Fruit fly (Drosophila melanogaster): ENCODE results near the gene CG13458.

The CG13458 gene

dm6 chr3L:15158330-15159114 is 45.2 kb downstream of the CG13458 start, which contains the start of the genes Msh6 and Prp31 (continued):
- no peak for TF ChIP-seq sna (GFP tag; IDR thresholded peaks at IDR 0.05; ENCODE audit: partially characterized antibody)
- TF ChIP-seq dysf (GFP tag; IDR thresholded peaks at IDR 0.05): peak; percentile 72; the same call in 2 of the 3 replicates
- TF ChIP-seq Eip74EF (GFP tag; optimal IDR thresholded peaks at IDR 0.05): no peak
- no peak for TF ChIP-seq Optix (GFP tag; IDR thresholded peaks at IDR 0.05)
- peak; percentile 55 for TF ChIP-seq CG12942 (GFP tag; optimal IDR thresholded peaks at IDR 0.05)
- no peak for TF ChIP-seq Dad (GFP tag; optimal IDR thresholded peaks at IDR 0.05)
- no peak for TF ChIP-seq sd (tag; optimal IDR thresholded peaks at IDR 0.05)
- peak; percentile 44 for TF ChIP-seq Myb (GFP tag; optimal IDR thresholded peaks at IDR 0.05)
- TF ChIP-seq CG17802 (tag; optimal IDR thresholded peaks at IDR 0.05): peak; percentile 58
- peak; percentile 67; the same call in 1 of the 2 replicates for TF ChIP-seq ranshi (GFP tag; IDR thresholded peaks at IDR 0.05)
- no peak for TF ChIP-seq org-1 (GFP tag; optimal IDR thresholded peaks at IDR 0.05)
- TF ChIP-seq lmd (GFP tag; IDR thresholded peaks at IDR 0.05): peak; percentile 58
- peak; percentile 43 for TF ChIP-seq Max (GFP tag; optimal IDR thresholded peaks at IDR 0.05)
- TF ChIP-seq CG11504 (tag; optimal IDR thresholded peaks at IDR 0.05): no peak
- TF ChIP-seq CG9215 (GFP tag; IDR thresholded peaks at IDR 0.05): peak; percentile 60
- TF ChIP-seq CG8281 (tag; optimal IDR thresholded peaks at IDR 0.05): peak; percentile 35
- peak; percentile 43 for TF ChIP-seq Fer2 (tag; optimal IDR thresholded peaks at IDR 0.05)
- TF ChIP-seq CG17385 (GFP tag; optimal IDR thresholded peaks at IDR 0.05): peak; percentile 59
- peak; percentile 91 for TF ChIP-seq Meics (GFP tag; optimal IDR thresholded peaks at IDR 0.05)
- TF ChIP-seq Dref (GFP tag; IDR thresholded peaks at IDR 0.05): no peak
- TF ChIP-seq Hsf (GFP tag; optimal IDR thresholded peaks at IDR 0.05): peak; percentile 86
- no peak for TF ChIP-seq CG1647 (GFP tag; optimal IDR thresholded peaks at IDR 0.05)

dm6 chr3L:15161549-15161948 is 48.2 kb downstream of the CG13458 start, which contains the start of gene CG6878:
Gene CG6878 (plus strand): TSS chr3L:15161817.
- TF ChIP-seq Scr (GFP tag; IDR thresholded peaks at IDR 0.05; ENCODE audit: partially characterized antibody) (0 out of 2 replicates have a peak, but pooled peaks have one; percentile 23), gce (GFP tag; IDR thresholded peaks at IDR 0.05) (no peak), Med (GFP tag) (peak; percentile 84), Hr3 (GFP tag; optimal IDR thresholded peaks at IDR 0.05) (no peak), CoRest (tag; optimal IDR thresholded peaks at IDR 0.05) (peak; percentile 47), CG18476 (GFP tag; optimal IDR thresholded peaks at IDR 0.05) (no peak), Blimp-1 (GFP tag; optimal IDR thresholded peaks at IDR 0.05) (no peak), CG6791 (GFP tag; IDR thresholded peaks at IDR 0.05; ENCODE audit: partially characterized antibody) (no peak), CG17359 (tag; optimal IDR thresholded peaks at IDR 0.05) (peak; percentile 44), Gug (GFP tag; IDR thresholded peaks at IDR 0.05) (no peak), CG17186 (GFP tag; optimal IDR thresholded peaks at IDR 0.05) (peak; percentile 32), CG33557 (GFP tag; optimal IDR thresholded peaks at IDR 0.05) (peak; percentile 14), CG17328 (GFP tag; IDR thresholded peaks at IDR 0.05) (no peak), CG6175 (GFP tag; IDR thresholded peaks at IDR 0.05) (no peak), NfI (GFP tag; optimal IDR thresholded peaks at IDR 0.05) (peak; percentile 60), pita (GFP tag; optimal IDR thresholded peaks at IDR 0.05) (no peak), CG7928 (GFP tag; optimal IDR thresholded peaks at IDR 0.05) (no peak), CG6654 (GFP tag; optimal IDR thresholded peaks at IDR 0.05) (no peak), h (optimal IDR thresholded peaks at IDR 0.05) (no peak), emc (GFP tag; optimal IDR thresholded peaks at IDR 0.05) (no peak), bcd (GFP tag; optimal IDR thresholded peaks at IDR 0.05) (peak; percentile 8), Hr51 (GFP tag; optimal IDR thresholded peaks at IDR 0.05) (peak in 1 of 2 experiments; percentile 29), tup (GFP tag; optimal IDR thresholded peaks at IDR 0.05) (no peak), CG3407 (GFP tag; optimal IDR thresholded peaks at IDR 0.05) (peak; percentile 4), her (GFP tag; optimal IDR thresholded peaks at IDR 0.05) (no peak), unpg (GFP tag; optimal IDR thresholded peaks at IDR 0.05) (no peak), CG14014 (GFP tag; IDR thresholded peaks at IDR 0.05) (peak; percentile 24; the same call in 1 of the 2 replicates)

Measured in whole organism, embryonic.